Fruit fly (Drosophila melanogaster) whole organism, embryonic: ENCODE results near the gene CG4702.

Experiments used
- CG10959 ChIP-seq: fragments of 200-800 bp; sonication (Bioruptor generic); IDR thresholded peaks from 2 replicates; pipeline ENCODE4 v1.3.6; 2022; ENCODE audit warnings: missing biosample characterization, missing genetic modification characterization
- CG11093 ChIP-seq: fragments of 200-800 bp; sonication (Bioruptor generic); IDR thresholded peaks from 3 replicates; pipeline ENCODE4 v1.3.6; 2022; ENCODE audit warnings: missing biosample characterization, missing genetic modification characterization
- CG11504 ChIP-seq: fragments of 200-800 bp; sonication (Bioruptor generic); optimal IDR thresholded peaks from 3 replicates; lab custom pipeline; 2019; ENCODE audit warnings: missing biosample characterization, mild to moderate bottlenecking, missing genetic modification characterization, moderate library complexity
- CG12236 ChIP-seq: fragments of 200-800 bp; sonication (Bioruptor generic); optimal IDR thresholded peaks from 2 replicates; lab custom pipeline; 2016; ENCODE audit warnings: missing biosample characterization, missing genetic modification characterization
- CG12659 ChIP-seq: fragments of 200-800 bp; sonication (Bioruptor generic); optimal IDR thresholded peaks from 3 replicates; lab custom pipeline; 2017; ENCODE audit warnings: mild to moderate bottlenecking, missing biosample characterization, missing genetic modification reagents, missing genetic modification characterization
- CG13424 ChIP-seq: fragments of 200-800 bp; sonication (Bioruptor generic); optimal IDR thresholded peaks from 2 replicates; lab custom pipeline; 2019; ENCODE audit warnings: missing biosample characterization, mild to moderate bottlenecking, missing genetic modification characterization, moderate library complexity
- CG13624 ChIP-seq: fragments of 200-800 bp; sonication (Bioruptor generic); optimal IDR thresholded peaks from 2 replicates; lab custom pipeline; 2016; ENCODE audit warnings: missing biosample characterization, missing genetic modification characterization
- CG14965 ChIP-seq: fragments of 200-800 bp; sonication (Bioruptor generic); optimal IDR thresholded peaks from 2 replicates; lab custom pipeline; 2016; ENCODE audit warnings: missing biosample characterization, missing genetic modification characterization, borderline replicate concordance
- CG15269 ChIP-seq: fragments of 200-800 bp; sonication (Bioruptor generic); optimal IDR thresholded peaks from 2 replicates; lab custom pipeline; 2018; ENCODE audit warnings: missing biosample characterization, mild to moderate bottlenecking, missing genetic modification characterization, moderate library complexity
- CG17359 ChIP-seq: fragments of 200-800 bp; sonication (Bioruptor generic); optimal IDR thresholded peaks from 3 replicates; lab custom pipeline; 2018; ENCODE audit warnings: missing biosample characterization, mild to moderate bottlenecking, missing genetic modification characterization, moderate library complexity
- CG17568 ChIP-seq: fragments of 200-800 bp; sonication (Bioruptor generic); optimal IDR thresholded peaks from 2 replicates; lab custom pipeline; 2018; ENCODE audit warnings: missing biosample characterization, mild to moderate bottlenecking, missing genetic modification characterization, moderate library complexity
- CG18619 ChIP-seq: fragments of 200-800 bp; sonication (Bioruptor generic); optimal IDR thresholded peaks from 3 replicates; lab custom pipeline; 2017; ENCODE audit warnings: missing biosample characterization, mild to moderate bottlenecking, missing genetic modification characterization
- CG30403 ChIP-seq: fragments of 200-800 bp; sonication (Bioruptor generic); optimal IDR thresholded peaks from 3 replicates; lab custom pipeline; 2016; ENCODE audit warnings: missing biosample characterization, missing genetic modification characterization
- CG3163 ChIP-seq: fragments of 200-800 bp; sonication (Bioruptor generic); optimal IDR thresholded peaks from 3 replicates; lab custom pipeline; 2016; ENCODE audit warnings: missing biosample characterization, missing genetic modification characterization
- CG33557 ChIP-seq: fragments of 200-800 bp; sonication (Bioruptor generic); optimal IDR thresholded peaks from 2 replicates; lab custom pipeline; 2019; ENCODE audit warnings: missing biosample characterization, mild to moderate bottlenecking, missing genetic modification characterization, moderate library complexity
- CG6175 ChIP-seq: fragments of 200-800 bp; sonication (Bioruptor generic); IDR thresholded peaks from 3 replicates; pipeline ENCODE4 v1.3.6; 2022; ENCODE audit warnings: missing biosample characterization, missing genetic modification characterization
- CG6854 ChIP-seq: fragments of 200-800 bp; sonication (Bioruptor generic); optimal IDR thresholded peaks from 3 replicates; lab custom pipeline; 2017; ENCODE audit warnings: missing biosample characterization, mild to moderate bottlenecking, missing genetic modification characterization
- CG8388 ChIP-seq: fragments of 200-800 bp; sonication (Bioruptor generic); optimal IDR thresholded peaks from 2 replicates; lab custom pipeline; 2019; ENCODE audit warnings: missing biosample characterization, mild to moderate bottlenecking, missing genetic modification characterization, moderate library complexity
- CkIIα-i1 ChIP-seq: fragments of 200-800 bp; sonication (Bioruptor generic); IDR thresholded peaks from 2 replicates; pipeline ENCODE4 v1.3.6; 2022; ENCODE audit warnings: missing biosample characterization, missing genetic modification characterization
- Dek ChIP-seq: fragments of 200-800 bp; sonication (Bioruptor generic); optimal IDR thresholded peaks from 3 replicates; lab custom pipeline; 2019; ENCODE audit warnings: missing biosample characterization, mild to moderate bottlenecking, missing genetic modification characterization, moderate library complexity
- Dref ChIP-seq: fragments of 200-800 bp; sonication (Bioruptor generic); IDR thresholded peaks from 2 replicates; pipeline ENCODE4 v1.3.6; 2022; ENCODE audit warnings: missing biosample characterization, missing genetic modification characterization
- Fer3 ChIP-seq: fragments of 200-800 bp; sonication (Bioruptor generic); optimal IDR thresholded peaks from 2 replicates; lab custom pipeline; 2018; ENCODE audit warnings: missing biosample characterization, mild to moderate bottlenecking, missing genetic modification characterization, moderate library complexity
- HHEX ChIP-seq: fragments of 200-800 bp; sonication (Bioruptor generic); optimal IDR thresholded peaks from 3 replicates; lab custom pipeline; 2017; ENCODE audit warnings: missing biosample characterization, mild to moderate bottlenecking, missing genetic modification characterization, missing genetic modification reagents
- NC2α ChIP-seq: fragments of 200-800 bp; sonication (Bioruptor generic); optimal IDR thresholded peaks from 2 replicates; lab custom pipeline; 2016; ENCODE audit warnings: missing biosample characterization, missing genetic modification characterization
- Nf-YB ChIP-seq: fragments of 200-800 bp; sonication (Bioruptor generic); optimal IDR thresholded peaks from 3 replicates; lab custom pipeline; 2019; ENCODE audit warnings: missing biosample characterization, mild to moderate bottlenecking, missing genetic modification characterization, moderate library complexity
- Oli ChIP-seq: fragments of 200-800 bp; sonication (Bioruptor generic); optimal IDR thresholded peaks from 2 replicates; lab custom pipeline; 2018; ENCODE audit warnings: missing biosample characterization, mild to moderate bottlenecking, missing genetic modification characterization, moderate library complexity
- Poxn ChIP-seq: fragments of 200-800 bp; sonication (Bioruptor generic); IDR thresholded peaks from 2 replicates; pipeline ENCODE4 v1.3.6; 2022; ENCODE audit warnings: missing biosample characterization, missing genetic modification characterization
- bab2 ChIP-seq: fragments of 200-800 bp; sonication (Bioruptor generic); optimal IDR thresholded peaks from 2 replicates; lab custom pipeline; 2016; ENCODE audit warnings: missing biosample characterization, missing genetic modification characterization
- croc ChIP-seq: fragments of 200-800 bp; sonication (Bioruptor generic); conservative IDR thresholded peaks from 3 replicates; pipeline ENCODE4 v1.3.6; 2022; ENCODE audit warnings: missing biosample characterization, missing genetic modification characterization
- crp ChIP-seq, 2 experiments: fragments of 200-800 bp; sonication (Bioruptor generic); optimal IDR thresholded peaks; 2 replicates in 1 of 2; 3 replicates in 1 of 2; lab custom pipeline; 2017; ENCODE audit warnings: missing biosample characterization in 2 of 2, missing genetic modification characterization in 2 of 2, mild to moderate bottlenecking in 1 of 2, moderate library complexity in 1 of 2
- dati ChIP-seq: fragments of 200-800 bp; sonication (Bioruptor generic); IDR thresholded peaks from 2 replicates; pipeline ENCODE4 v1.3.6; 2022; ENCODE audit warnings: missing biosample characterization, missing genetic modification characterization
- dmrt99B ChIP-seq: fragments of 200-800 bp; sonication (Bioruptor generic); optimal IDR thresholded peaks from 2 replicates; lab custom pipeline; 2018; ENCODE audit warnings: missing biosample characterization, mild to moderate bottlenecking, missing genetic modification characterization, moderate library complexity
- dysf ChIP-seq: fragments of 200-800 bp; sonication (Bioruptor generic); IDR thresholded peaks from 3 replicates; pipeline ENCODE4 v1.3.6; 2022; ENCODE audit warnings: missing biosample characterization, missing genetic modification characterization
- esg ChIP-seq: fragments of 200-800 bp; sonication (Bioruptor generic); conservative IDR thresholded peaks from 2 replicates; pipeline ENCODE4 v1.3.6; 2022; ENCODE audit warnings: missing biosample characterization, missing genetic modification characterization
- eve ChIP-seq, 2 experiments: fragments of >200 bp; optimal IDR thresholded peaks; 2 replicates each; lab custom pipeline; 2017; ENCODE audit warnings: missing biosample characterization in 2 of 2, missing genetic modification characterization in 2 of 2
- fd102C ChIP-seq: fragments of 200-800 bp; sonication (Bioruptor generic); optimal IDR thresholded peaks from 2 replicates; lab custom pipeline; 2018; ENCODE audit warnings: missing biosample characterization, mild to moderate bottlenecking, missing genetic modification characterization, moderate library complexity
- fru ChIP-seq: fragments of >200 bp; optimal IDR thresholded peaks from 2 replicates; lab custom pipeline; 2017
- gsb ChIP-seq: fragments of 200-800 bp; sonication (Bioruptor generic); IDR thresholded peaks from 2 replicates; pipeline ENCODE4 v1.3.6; 2022; ENCODE audit warnings: missing biosample characterization, missing genetic modification characterization
- gsb-n ChIP-seq: fragments of 200-800 bp; sonication (Bioruptor generic); optimal IDR thresholded peaks from 3 replicates; lab custom pipeline; 2018; ENCODE audit warnings: missing biosample characterization, mild to moderate bottlenecking, missing genetic modification characterization
- hbn ChIP-seq: fragments of 200-800 bp; sonication (Bioruptor generic); IDR thresholded peaks from 2 replicates; pipeline ENCODE4 v1.3.6; 2022; ENCODE audit warnings: missing biosample characterization, missing genetic modification characterization; ENCODE audit not compliant: partially characterized antibody
- kni ChIP-seq: fragments of 200-800 bp; sonication (Bioruptor generic); optimal IDR thresholded peaks from 3 replicates; lab custom pipeline; 2017; ENCODE audit warnings: mild to moderate bottlenecking, missing biosample characterization, missing genetic modification reagents, missing genetic modification characterization
- mam ChIP-seq: fragments of 200-800 bp; sonication (Bioruptor generic); optimal IDR thresholded peaks from 3 replicates; lab custom pipeline; 2016; ENCODE audit warnings: missing biosample characterization, missing genetic modification characterization
- mld ChIP-seq: fragments of 200-800 bp; sonication (Bioruptor generic); IDR thresholded peaks from 3 replicates; pipeline ENCODE4 v1.3.6; 2022; ENCODE audit warnings: missing biosample characterization, missing genetic modification characterization; ENCODE audit not compliant: partially characterized antibody
- onecut ChIP-seq: fragments of 200-800 bp; sonication (Bioruptor generic); IDR thresholded peaks from 2 replicates; pipeline ENCODE4 v1.3.6; 2022; ENCODE audit warnings: missing biosample characterization, missing genetic modification characterization
- pita ChIP-seq: fragments of 200-800 bp; sonication (Bioruptor generic); optimal IDR thresholded peaks from 2 replicates; lab custom pipeline; 2017; ENCODE audit warnings: missing biosample characterization, mild to moderate bottlenecking, missing genetic modification characterization
- psq ChIP-seq: fragments of 200-800 bp; sonication (Bioruptor generic); optimal IDR thresholded peaks from 2 replicates; lab custom pipeline; 2017; ENCODE audit warnings: missing biosample characterization, missing genetic modification characterization
- scrt ChIP-seq: fragments of 200-800 bp; sonication (Bioruptor generic); optimal IDR thresholded peaks from 2 replicates; lab custom pipeline; 2018; ENCODE audit warnings: missing biosample characterization, mild to moderate bottlenecking, missing genetic modification characterization, moderate library complexity
- twi ChIP-seq: fragments of 200-800 bp; optimal IDR thresholded peaks from 2 replicates; lab custom pipeline; 2019; ENCODE audit warnings: missing biosample characterization, mild to moderate bottlenecking, missing genetic modification characterization, moderate library complexity
- tx ChIP-seq: fragments of 200-800 bp; sonication (Bioruptor generic); optimal IDR thresholded peaks from 2 replicates; lab custom pipeline; 2016; ENCODE audit warnings: missing biosample characterization, missing genetic modification characterization
- vvl ChIP-seq: fragments of 200-800 bp; sonication (Bioruptor generic); IDR thresholded peaks from 2 replicates; pipeline ENCODE4 v1.3.6; 2022; ENCODE audit warnings: missing biosample characterization, missing genetic modification characterization
- zf30C ChIP-seq: fragments of 200-800 bp; sonication (Bioruptor generic); optimal IDR thresholded peaks from 3 replicates; lab custom pipeline; 2018; ENCODE audit warnings: missing biosample characterization, mild to moderate bottlenecking, missing genetic modification characterization
- zfh2 ChIP-seq: fragments of 200-800 bp; sonication (Bioruptor generic); optimal IDR thresholded peaks from 2 replicates; lab custom pipeline; 2016; ENCODE audit warnings: missing biosample characterization, missing genetic modification characterization

Gene CG4702

dm6 chr3R:12083537-12083936, 44.5 kb downstream of the CG4702 start (continued):
- TF ChIP-seq zf30C (GFP tag; lab: Kevin White, UChicago) (no peak), zfh2 (GFP tag; lab: Kevin White, UChicago) (peak; percentile 39), dmrt99B (peak; percentile 34), dysf (GFP tag; lab: Robert Waterston, UW) (peak; percentile 70), CG10959 (no peak), CG13624 (peak; percentile 17), CkIIα-i1 (GFP tag; lab: Robert Waterston, UW) (no peak), bab2 (GFP tag; lab: Kevin White, UChicago) (peak; percentile 3), CG17359 (tag; lab: Kevin White, UChicago) (peak; percentile 14), Fer3 (tag; lab: Kevin White, UChicago) (peak; percentile 23), eve (GFP tag; optimal IDR thresholded peaks at IDR 0.05; lab: Kevin White, UChicago) (no peak), tx (no peak), CG33557 (GFP tag; lab: Kevin White, UChicago) (no peak), Poxn (GFP tag; lab: Robert Waterston, UW) (no peak), CG17568 (no peak), CG11504 (tag; lab: Kevin White, UChicago) (peak; percentile 54), CG30403 (GFP tag; lab: Kevin White, UChicago) (peak; percentile 19), onecut (GFP tag; lab: Robert Waterston, UW) (no peak), pita (GFP tag; lab: Kevin White, UChicago) (no peak), CG12659 (peak; percentile 13), NC2α (GFP tag; lab: Kevin White, UChicago) (no peak), hbn (GFP tag; lab: Robert Waterston, UW) (no peak), CG8388 (no peak), gsb-n (tag; lab: Kevin White, UChicago) (no peak), crp (GFP tag; optimal IDR thresholded peaks at IDR 0.05; lab: Kevin White, UChicago) (no peak), CG3163 (GFP tag; lab: Kevin White, UChicago) (no peak), CG11093 (no peak), Dek (tag; lab: Kevin White, UChicago) (no peak), CG6854 (GFP tag; lab: Kevin White, UChicago) (no peak), kni (GFP tag; lab: Kevin White, UChicago) (no peak), scrt (no peak), dati (no peak), vvl (GFP tag; lab: Robert Waterston, UW) (peak; percentile 56; the same call in 1 of the 2 replicates), CG15269 (peak; percentile 62), psq (GFP tag; lab: Kevin White, UChicago) (no peak), Nf-YB (GFP tag; lab: Kevin White, UChicago) (no peak), croc (no peak), esg (GFP tag; lab: Robert Waterston, UW) (no peak), mld (GFP tag; lab: Robert Waterston, UW) (no peak), CG13424 (tag; lab: Kevin White, UChicago) (peak; percentile 6), HHEX (GFP tag; lab: Kevin White, UChicago) (no peak), Oli (peak; percentile 35), mam (GFP tag; lab: Kevin White, UChicago) (peak; percentile 24), fru (lab: Kevin White, UChicago) (no peak), CG6175 (GFP tag; lab: Robert Waterston, UW) (no peak), gsb (GFP tag; lab: Robert Waterston, UW) (no peak), Dref (no peak), CG18619 (GFP tag; lab: Kevin White, UChicago) (peak; percentile 14), fd102C (GFP tag; lab: Kevin White, UChicago) (no peak), CG14965 (GFP tag; lab: Kevin White, UChicago) (no peak), twi (tag; lab: Kevin White, UChicago) (no peak), CG12236 (no peak)
